Worm (Caenorhabditis elegans) whole organism, L1 larva: Measurements from ENCODE around the gene phdh-1.

Experiments used
- C16A3.4 ChIP-seq: fragments of 150-350 bp; optimal IDR thresholded peaks from 2 replicates; lab custom pipeline; 2014; ENCODE audit warnings: missing biosample characterization, missing genetic modification characterization
- F16B12.6 ChIP-seq: fragments of 150-350 bp; optimal IDR thresholded peaks from 2 replicates; lab custom pipeline; 2014; ENCODE audit warnings: missing biosample characterization, missing genetic modification characterization
- aly-2 ChIP-seq: fragments of 150-350 bp; optimal IDR thresholded peaks from 2 replicates; lab custom pipeline; 2014; ENCODE audit warnings: missing biosample characterization, missing genetic modification characterization
- blmp-1 ChIP-seq: fragments of 150-350 bp; optimal IDR thresholded peaks from 2 replicates; lab custom pipeline; 2014; ENCODE audit warnings: missing biosample characterization, missing genetic modification characterization
- ceh-82 ChIP-seq, 3 experiments: fragments of 150-350 bp in 1 of 3; sonication (generic microtip) in 2 of 3; optimal IDR thresholded peaks; 2 replicates each; lab custom pipeline; 2014 to 2017; ENCODE audit warnings: missing biosample characterization in 3 of 3, missing genetic modification characterization in 3 of 3
- ceh-88 ChIP-seq: fragments of 200-800 bp; sonication (Bioruptor generic); IDR thresholded peaks from 2 replicates; pipeline ENCODE4 v1.3.6; 2022; ENCODE audit warnings: missing genetic modification characterization, missing compliant biosample characterization
- ceh-90 ChIP-seq: sonication (generic microtip); optimal IDR thresholded peaks from 2 replicates; lab custom pipeline; 2016; ENCODE audit warnings: missing genetic modification characterization, missing compliant biosample characterization
- dpl-1 ChIP-seq, 3 experiments: fragments of 150-350 bp in 2 of 3; sonication (generic microtip) in 1 of 3; optimal IDR thresholded peaks; 2 replicates each; lab custom pipeline; 2014 to 2017; ENCODE audit warnings: missing biosample characterization in 3 of 3, missing genetic modification characterization in 3 of 3, missing genetic modification reagents in 3 of 3
- dsc-1 ChIP-seq: sonication (generic microtip); optimal IDR thresholded peaks from 2 replicates; lab custom pipeline; 2016; ENCODE audit warnings: mild to moderate bottlenecking, missing genetic modification characterization, missing compliant biosample characterization
- efl-1 ChIP-seq, 4 experiments: fragments of 150-350 bp; optimal IDR thresholded peaks in 3 of 4; peaks in 1 of 4; 1 replicate in 1 of 4; 2 replicates in 3 of 4; lab custom pipeline; 2014; ENCODE audit warnings: missing biosample characterization in 2 of 4, missing genetic modification characterization in 2 of 4, missing genetic modification reagents in 2 of 4
- egl-27 ChIP-seq, 2 experiments: fragments of 150-350 bp in 1 of 2; sonication (generic microtip); optimal IDR thresholded peaks; 3 replicates each; lab custom pipeline; 2017 to 2018; ENCODE audit warnings: missing biosample characterization in 2 of 2, missing genetic modification characterization in 2 of 2, missing genetic modification reagents in 2 of 2
- elt-2 ChIP-seq: sonication (generic microtip); optimal IDR thresholded peaks from 2 replicates; lab custom pipeline; 2016; ENCODE audit warnings: missing genetic modification characterization, mild to moderate bottlenecking, inconsistent platforms, missing compliant biosample characterization, missing genetic modification reagents
- elt-3 ChIP-seq, 6 experiments: fragments of 150-350 bp in 1 of 6; sonication (generic microtip); optimal IDR thresholded peaks; 2 replicates each; lab custom pipeline; 2017 to 2018; ENCODE audit warnings: missing biosample characterization in 6 of 6, missing genetic modification characterization in 6 of 6, inconsistent platforms in 1 of 6
- ets-5 ChIP-seq: fragments of 200-800 bp; sonication (Bioruptor generic); IDR thresholded peaks from 2 replicates; pipeline ENCODE4 v1.3.6; 2022; ENCODE audit warnings: missing genetic modification characterization, missing compliant biosample characterization
- fkh-4 ChIP-seq: sonication (generic microtip); optimal IDR thresholded peaks from 2 replicates; lab custom pipeline; 2016; ENCODE audit warnings: missing compliant biosample characterization, missing genetic modification characterization, borderline replicate concordance
- fkh-8 ChIP-seq: sonication (generic microtip); optimal IDR thresholded peaks from 2 replicates; lab custom pipeline; 2016; ENCODE audit warnings: mild to moderate bottlenecking, missing genetic modification characterization, missing compliant biosample characterization
- grh-1 ChIP-seq: fragments of 200-800 bp; sonication (Bioruptor generic); IDR thresholded peaks from 2 replicates; pipeline ENCODE4 v1.3.6; 2022; ENCODE audit warnings: missing genetic modification reagents, missing genetic modification characterization, missing compliant biosample characterization
- hlh-4 ChIP-seq: sonication (generic microtip); optimal IDR thresholded peaks from 2 replicates; lab custom pipeline; 2016; ENCODE audit warnings: mild to moderate bottlenecking, missing genetic modification characterization, missing compliant biosample characterization
- irx-1 ChIP-seq: sonication (generic microtip); optimal IDR thresholded peaks from 2 replicates; lab custom pipeline; 2016; ENCODE audit warnings: missing genetic modification characterization, missing compliant biosample characterization
- jun-1 ChIP-seq: fragments of 150-350 bp; optimal IDR thresholded peaks from 2 replicates; lab custom pipeline; 2014; ENCODE audit warnings: missing biosample characterization, missing genetic modification reagents, missing genetic modification characterization
- lin-14 ChIP-seq: fragments of 200-800 bp; sonication (Bioruptor generic); optimal IDR thresholded peaks from 2 replicates; lab custom pipeline; 2018; ENCODE audit warnings: mild to moderate bottlenecking, missing genetic modification characterization, moderate library complexity, missing compliant biosample characterization
- lin-35 ChIP-seq, 2 experiments: fragments of 150-350 bp; optimal IDR thresholded peaks; 2 replicates each; lab custom pipeline; 2014; ENCODE audit warnings: missing biosample characterization in 2 of 2, missing genetic modification characterization in 2 of 2, missing genetic modification reagents in 2 of 2
- lsy-2 ChIP-seq, 2 experiments: fragments of 150-350 bp; optimal IDR thresholded peaks; 2 replicates each; lab custom pipeline; 2014; ENCODE audit warnings: missing biosample characterization in 2 of 2, missing genetic modification characterization in 2 of 2
- mdl-1 ChIP-seq, 2 experiments: fragments of 150-350 bp; optimal IDR thresholded peaks; 2 replicates each; lab custom pipeline; 2014 to 2017; ENCODE audit warnings: missing biosample characterization in 2 of 2, missing genetic modification characterization in 2 of 2, inconsistent platforms in 1 of 2
- mep-1 ChIP-seq: fragments of 150-350 bp; optimal IDR thresholded peaks from 2 replicates; lab custom pipeline; 2014; ENCODE audit warnings: missing biosample characterization, missing genetic modification characterization
- nhr-19 ChIP-seq: fragments of 200-800 bp; sonication (Bioruptor generic); conservative IDR thresholded peaks from 2 replicates; pipeline ENCODE4 v1.3.6; 2022; ENCODE audit warnings: missing genetic modification characterization, missing compliant biosample characterization
- nhr-20 ChIP-seq: sonication (generic microtip); optimal IDR thresholded peaks from 2 replicates; lab custom pipeline; 2016; ENCODE audit warnings: mild to moderate bottlenecking, missing genetic modification characterization, missing compliant biosample characterization
- nhr-28 ChIP-seq: fragments of 150-350 bp; optimal IDR thresholded peaks from 2 replicates; lab custom pipeline; 2014; ENCODE audit warnings: missing biosample characterization, missing genetic modification characterization
- nhr-47 ChIP-seq: sonication (generic microtip); optimal IDR thresholded peaks from 2 replicates; lab custom pipeline; 2016; ENCODE audit warnings: mild to moderate bottlenecking, missing genetic modification characterization, moderate library complexity, missing compliant biosample characterization
- nhr-71 ChIP-seq: sonication (generic microtip); optimal IDR thresholded peaks from 2 replicates; lab custom pipeline; 2016; ENCODE audit warnings: mild to moderate bottlenecking, missing genetic modification characterization, moderate library complexity, missing compliant biosample characterization
- nhr-77 ChIP-seq: fragments of 150-350 bp; optimal IDR thresholded peaks from 2 replicates; lab custom pipeline; 2014; ENCODE audit warnings: missing biosample characterization, missing genetic modification characterization
- nhr-85 ChIP-seq: sonication (generic microtip); peaks from one replicate; lab custom pipeline; 2016; ENCODE audit warnings: missing genetic modification characterization, inconsistent platforms, missing compliant biosample characterization
- nhr-90 ChIP-seq: sonication (generic microtip); optimal IDR thresholded peaks from 2 replicates; lab custom pipeline; 2016; ENCODE audit warnings: mild to moderate bottlenecking, missing genetic modification characterization, missing compliant biosample characterization; ENCODE audit not compliant: poor library complexity
- pag-3 ChIP-seq: sonication (generic microtip); optimal IDR thresholded peaks from 2 replicates; lab custom pipeline; 2017; ENCODE audit warnings: missing genetic modification characterization, mild to moderate bottlenecking, missing compliant biosample characterization, antibody characterized with exemption, borderline replicate concordance; ENCODE audit not compliant: insufficient read depth
- rnt-1 ChIP-seq: sonication (generic microtip); optimal IDR thresholded peaks from 2 replicates; lab custom pipeline; 2016; ENCODE audit warnings: mild to moderate bottlenecking, missing genetic modification characterization, moderate library complexity, missing compliant biosample characterization
- snpc-4 ChIP-seq: fragments of 150-350 bp; optimal IDR thresholded peaks from 2 replicates; lab custom pipeline; 2014; ENCODE audit warnings: missing biosample characterization, missing genetic modification characterization
- snu-23 ChIP-seq: sonication (generic microtip); optimal IDR thresholded peaks from 2 replicates; lab custom pipeline; 2016; ENCODE audit warnings: missing genetic modification characterization, missing compliant biosample characterization
- swsn-7 ChIP-seq: sonication (generic microtip); optimal IDR thresholded peaks from 2 replicates; lab custom pipeline; 2016; ENCODE audit warnings: missing genetic modification characterization, missing compliant biosample characterization
- tbx-2 ChIP-seq: sonication (generic microtip); optimal IDR thresholded peaks from 2 replicates; lab custom pipeline; 2016; ENCODE audit warnings: missing genetic modification characterization, missing compliant biosample characterization
- unc-130 ChIP-seq: fragments of 150-350 bp; optimal IDR thresholded peaks from 2 replicates; lab custom pipeline; 2017; ENCODE audit warnings: missing biosample characterization, missing genetic modification characterization, inconsistent platforms
- xbp-1 ChIP-seq: sonication (generic microtip); optimal IDR thresholded peaks from 2 replicates; lab custom pipeline; 2016; ENCODE audit warnings: missing genetic modification characterization, missing compliant biosample characterization
- zip-4 ChIP-seq: fragments of 200-800 bp; sonication (Bioruptor generic); optimal IDR thresholded peaks from 2 replicates; lab custom pipeline; 2018; ENCODE audit warnings: mild to moderate bottlenecking, missing genetic modification characterization, moderate library complexity, missing compliant biosample characterization
- ztf-11 ChIP-seq, 2 experiments: sonication (generic microtip); optimal IDR thresholded peaks; 2 replicates each; lab custom pipeline; 2016 to 2017; ENCODE audit warnings: missing genetic modification characterization in 2 of 2, missing biosample characterization in 1 of 2, missing compliant biosample characterization in 1 of 2
- ztf-4 ChIP-seq: fragments of 150-350 bp; optimal IDR thresholded peaks from 2 replicates; lab custom pipeline; 2014; ENCODE audit warnings: missing biosample characterization, missing genetic modification characterization

phdh-1 gene

ce11 chrII:13596505-13596977, 41.7 kb downstream of the phdh-1 start, which contains the start of the genes fbxc-23 and csc-1:
Gene fbxc-23, minus strand, starts transcription at chrII:13596555.
Gene csc-1, plus strand, starts transcription at chrII:13596955.
- peak; percentile 39 for TF ChIP-seq xbp-1 (tag; lab: Kevin White, UChicago)
- peak; percentile 21 for TF ChIP-seq nhr-77 (tag; lab: Kevin White, UChicago)
- peak in 1 of 2 experiments; percentile 41 for TF ChIP-seq mdl-1 (tag; optimal IDR thresholded peaks at IDR 0.05; lab: Kevin White, UChicago)
- no peak for TF ChIP-seq zip-4 (GFP tag; lab: Kevin White, UChicago)
- TF ChIP-seq nhr-71 (tag; lab: Kevin White, UChicago) = peak; percentile 61
- TF ChIP-seq lin-35 (GFP tag; optimal IDR thresholded peaks at IDR 0.05; lab: Kevin White, UChicago) = peak; percentile 89 to 95
- no peak for TF ChIP-seq nhr-90 (tag; lab: Kevin White, UChicago)
- TF ChIP-seq lsy-2 (tag; optimal IDR thresholded peaks at IDR 0.05; lab: Kevin White, UChicago) = peak; percentile 97 to 99
- peak; percentile 91 to 96 (median 93) for TF ChIP-seq dpl-1 (GFP tag; optimal IDR thresholded peaks at IDR 0.05; lab: Kevin White, UChicago)
- TF ChIP-seq ets-5 (GFP tag; lab: Robert Waterston, UW) = no peak
- peak; percentile 48 for TF ChIP-seq nhr-19 (GFP tag; lab: Robert Waterston, UW)
- TF ChIP-seq ceh-82 (tag; optimal IDR thresholded peaks at IDR 0.05; lab: Kevin White, UChicago) = peak; percentile 20 to 42 (median 28)
- no peak for TF ChIP-seq ztf-11 (tag; optimal IDR thresholded peaks at IDR 0.05; lab: Kevin White, UChicago)
- TF ChIP-seq rnt-1 (tag; lab: Kevin White, UChicago) = peak; percentile 36
- TF ChIP-seq fkh-8 (tag; lab: Kevin White, UChicago) = peak; percentile 25
- TF ChIP-seq efl-1 (optimal IDR thresholded peaks at IDR 0.05; lab: Kevin White, UChicago) = peak; percentile 93 to 96
- TF ChIP-seq efl-1 (GFP tag; optimal IDR thresholded peaks at IDR 0.05 in 1 of 2; lab: Kevin White, UChicago) = peak; percentile 95 to 99
- peak; percentile 45 for TF ChIP-seq tbx-2
- peak; percentile 51 for TF ChIP-seq nhr-47
- TF ChIP-seq snu-23 = peak; percentile 73
- TF ChIP-seq ceh-90 = no peak
- TF ChIP-seq irx-1 (tag; lab: Kevin White, UChicago) = peak; percentile 53
- TF ChIP-seq unc-130 (tag; lab: Kevin White, UChicago) = peak; percentile 52
- peak; percentile 75 for TF ChIP-seq mep-1 (tag; lab: Kevin White, UChicago)
- TF ChIP-seq lin-14 (GFP tag; lab: Kevin White, UChicago) = peak; percentile 43
- TF ChIP-seq fkh-4 (tag; lab: Kevin White, UChicago) = peak; percentile 20
- no peak for TF ChIP-seq egl-27 (tag; optimal IDR thresholded peaks at IDR 0.05; lab: Kevin White, UChicago)
- peak; percentile 92 for TF ChIP-seq F16B12.6 (tag; lab: Kevin White, UChicago)
- TF ChIP-seq elt-2 (tag; lab: Kevin White, UChicago) = no peak
- no peak for TF ChIP-seq nhr-28 (tag; lab: Kevin White, UChicago)
- peak; percentile 76 for TF ChIP-seq blmp-1 (tag; lab: Kevin White, UChicago)
- TF ChIP-seq pag-3 (tag; lab: Kevin White, UChicago) = no peak
- TF ChIP-seq ztf-4 (tag; lab: Kevin White, UChicago) = no peak
- TF ChIP-seq ceh-88 (GFP tag; lab: Robert Waterston, UW) = no peak
- TF ChIP-seq nhr-20 = peak; percentile 60
- peak; percentile 59 for TF ChIP-seq C16A3.4 (tag; lab: Kevin White, UChicago)
- no peak for TF ChIP-seq jun-1 (tag; lab: Kevin White, UChicago)
- peak; percentile 48; the same call in 1 of the 2 replicates for TF ChIP-seq grh-1 (GFP tag; lab: Robert Waterston, UW)
- no peak for TF ChIP-seq aly-2
- peak; percentile 34 for TF ChIP-seq nhr-85 (tag; lab: Kevin White, UChicago)
- TF ChIP-seq snpc-4 (tag; lab: Kevin White, UChicago) = peak; percentile 60
- TF ChIP-seq swsn-7 (tag; lab: Kevin White, UChicago) = peak; percentile 48
- TF ChIP-seq dsc-1 (tag; lab: Kevin White, UChicago) = peak; percentile 33
- TF ChIP-seq elt-3 (tag; optimal IDR thresholded peaks at IDR 0.05; lab: Kevin White, UChicago) = peak in 1 of 6 experiments; percentile 67
- TF ChIP-seq hlh-4 (tag; lab: Kevin White, UChicago) = no peak
